Fruit fly (Drosophila melanogaster) whole organism, wandering third instar larva: ENCODE results near the gene p53.

Source experiments
- Abd-B ChIP-seq: fragments of >200 bp; optimal IDR thresholded peaks from 2 replicates; lab custom pipeline; 2017; ENCODE audit warnings: missing biosample characterization, missing genetic modification characterization
- CG32264 ChIP-seq: fragments of 200-800 bp; sonication (Bioruptor generic); optimal IDR thresholded peaks from 2 replicates; lab custom pipeline; 2016; ENCODE audit warnings: missing biosample characterization, missing genetic modification characterization
- CrebA ChIP-seq: fragments of 200-800 bp; sonication (Bioruptor generic); optimal IDR thresholded peaks from 2 replicates; lab custom pipeline; 2016; ENCODE audit warnings: missing biosample characterization, mild to moderate bottlenecking, missing genetic modification characterization, borderline replicate concordance
- Dfd ChIP-seq: fragments of >200 bp; optimal IDR thresholded peaks from 2 replicates; lab custom pipeline; 2017; ENCODE audit warnings: missing biosample characterization, missing genetic modification characterization
- Dif ChIP-seq: fragments of 200-275, 200-300 bp; sonication (Bioruptor generic); optimal IDR thresholded peaks from 2 replicates; lab custom pipeline; 2018; ENCODE audit warnings: missing biosample characterization, missing genetic modification characterization; ENCODE audit not compliant: partially characterized antibody
- Hnf4 ChIP-seq: fragments of 200-800 bp; sonication (Bioruptor generic); optimal IDR thresholded peaks from 2 replicates; lab custom pipeline; 2016; ENCODE audit warnings: missing biosample characterization, mild to moderate bottlenecking, missing genetic modification characterization
- Hr83 ChIP-seq: fragments of 200-300 bp; sonication (Bioruptor generic); optimal IDR thresholded peaks from 2 replicates; lab custom pipeline; 2016; ENCODE audit warnings: missing biosample characterization, mild to moderate bottlenecking, missing genetic modification characterization, moderate library complexity; ENCODE audit not compliant: poor library complexity, severe bottlenecking
- Jra ChIP-seq: sonication (Bioruptor generic); optimal IDR thresholded peaks from 2 replicates; lab custom pipeline; 2016; ENCODE audit warnings: missing biosample characterization, missing genetic modification characterization
- Mio ChIP-seq: sonication (Bioruptor generic); optimal IDR thresholded peaks from 2 replicates; lab custom pipeline; 2016; ENCODE audit warnings: missing biosample characterization, missing genetic modification characterization
- Myc ChIP-seq: fragments of >200 bp; optimal IDR thresholded peaks from 2 replicates; lab custom pipeline; 2017
- N ChIP-seq: fragments of >200 bp; optimal IDR thresholded peaks from 2 replicates; lab custom pipeline; 2018; ENCODE audit warnings: missing biosample characterization, missing external identifiers, missing genetic modification characterization
- Rel ChIP-seq, 2 experiments: fragments of 200-800 bp; sonication (Bioruptor generic) in 1 of 2; optimal IDR thresholded peaks; 2 replicates in 1 of 2; 3 replicates in 1 of 2; lab custom pipeline; 2016 to 2019; ENCODE audit warnings: mild to moderate bottlenecking in 2 of 2, missing biosample characterization in 2 of 2, missing genetic modification characterization in 2 of 2, moderate library complexity in 1 of 2
- Sp1 ChIP-seq: fragments of 200-800 bp; sonication (Bioruptor generic); optimal IDR thresholded peaks from 3 replicates; lab custom pipeline; 2019; ENCODE audit warnings: missing biosample characterization, mild to moderate bottlenecking, missing genetic modification characterization, moderate library complexity
- Vsx2 ChIP-seq: fragments of 200-300, 225-300 bp; sonication (Bioruptor generic); optimal IDR thresholded peaks from 2 replicates; lab custom pipeline; 2018; ENCODE audit warnings: missing biosample characterization, missing genetic modification characterization; ENCODE audit not compliant: partially characterized antibody
- br ChIP-seq: fragments of 200-800 bp; sonication (Bioruptor generic); optimal IDR thresholded peaks from 2 replicates; lab custom pipeline; 2016; ENCODE audit warnings: missing biosample characterization, missing genetic modification characterization
- brk ChIP-seq: fragments of 200-800 bp; sonication (Bioruptor generic); optimal IDR thresholded peaks from 2 replicates; lab custom pipeline; 2016; ENCODE audit warnings: missing biosample characterization, mild to moderate bottlenecking, missing genetic modification characterization
- dl ChIP-seq, 2 experiments: fragments of 175-275, 200-275 bp in 1 of 2; fragments of 200-275 bp in 1 of 2; sonication (Bioruptor generic); optimal IDR thresholded peaks; lab custom pipeline; 2018; ENCODE audit warnings: mild to moderate bottlenecking in 2 of 2, missing biosample characterization in 2 of 2, missing genetic modification characterization in 2 of 2, moderate library complexity in 2 of 2; ENCODE audit not compliant: partially characterized antibody in 2 of 2, insufficient read depth in 1 of 2
- dmrt93B ChIP-seq: fragments of 200-800 bp; sonication (Bioruptor generic); optimal IDR thresholded peaks from 2 replicates; lab custom pipeline; 2018; ENCODE audit warnings: missing biosample characterization, mild to moderate bottlenecking, missing genetic modification characterization
- ey ChIP-seq: fragments of 200-800 bp; sonication (Bioruptor generic); optimal IDR thresholded peaks from 2 replicates; lab custom pipeline; 2016; ENCODE audit warnings: missing biosample characterization, missing genetic modification characterization
- foxo ChIP-seq, 2 experiments: fragments of 200-800 bp; sonication (Bioruptor generic); optimal IDR thresholded peaks; 2 replicates in 1 of 2; 3 replicates in 1 of 2; lab custom pipeline; 2016 to 2017; ENCODE audit warnings: missing biosample characterization in 2 of 2, missing genetic modification characterization in 2 of 2
- fru ChIP-seq: fragments of 200-800 bp; sonication (Bioruptor generic); optimal IDR thresholded peaks from 3 replicates; lab custom pipeline; 2016; ENCODE audit warnings: missing biosample characterization, mild to moderate bottlenecking, missing genetic modification characterization
- jim ChIP-seq: fragments of 175-275, 200-325 bp; sonication (Bioruptor generic); optimal IDR thresholded peaks from 2 replicates; lab custom pipeline; 2016; ENCODE audit warnings: missing biosample characterization, mild to moderate bottlenecking, missing genetic modification characterization
- lola ChIP-seq: fragments of >200 bp; optimal IDR thresholded peaks from 2 replicates; lab custom pipeline; 2017; ENCODE audit warnings: missing biosample characterization, missing genetic modification characterization
- pan ChIP-seq: fragments of >200 bp; optimal IDR thresholded peaks from 2 replicates; lab custom pipeline; 2017
- psq ChIP-seq: fragments of 200-800 bp; sonication (Bioruptor generic); optimal IDR thresholded peaks from 3 replicates; lab custom pipeline; 2017; ENCODE audit warnings: missing biosample characterization, mild to moderate bottlenecking, missing genetic modification characterization, moderate library complexity
- rgr ChIP-seq: fragments of 200-800 bp; sonication (Bioruptor generic); optimal IDR thresholded peaks from 3 replicates; lab custom pipeline; 2016; ENCODE audit warnings: missing biosample characterization, mild to moderate bottlenecking, missing genetic modification characterization
- sv ChIP-seq: fragments of 200-800 bp; sonication (Bioruptor generic); optimal IDR thresholded peaks from 3 replicates; lab custom pipeline; 2016; ENCODE audit warnings: missing biosample characterization, missing genetic modification characterization
- woc ChIP-seq: sonication (Bioruptor generic); optimal IDR thresholded peaks from 2 replicates; lab custom pipeline; 2016; ENCODE audit warnings: missing biosample characterization, mild to moderate bottlenecking, missing genetic modification characterization

The p53 gene

DNA sequence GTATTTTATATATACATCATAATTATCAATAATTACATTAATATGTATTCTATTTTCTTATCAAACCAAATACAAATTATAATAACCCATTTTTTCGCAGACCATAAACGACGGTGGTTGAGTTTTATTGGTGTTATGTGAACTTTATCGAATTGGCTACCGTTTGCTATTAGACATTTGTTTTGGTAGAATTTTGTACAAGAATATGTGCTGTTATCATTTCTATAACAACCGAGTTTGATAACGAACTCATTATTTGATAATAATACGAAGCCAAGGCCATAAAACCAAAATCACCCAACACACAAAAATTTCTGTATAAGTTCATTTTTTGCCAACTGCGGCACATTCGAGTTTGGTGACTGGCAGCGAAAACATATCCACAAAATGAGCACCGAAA, 41.5 kb upstream of the p53 start, which contains the start of gene CG17109:
TSS of gene CG17109 (plus strand) at position 345 of the 400 bp plus-strand sequence.
- TF ChIP-seq Sp1 (GFP tag; lab: Kevin White, UChicago): no peak
- TF ChIP-seq Dfd (GFP tag; lab: Kevin White, UChicago): no peak
- no peak for TF ChIP-seq sv (GFP tag; lab: Kevin White, UChicago)
- TF ChIP-seq foxo (GFP tag; optimal IDR thresholded peaks at IDR 0.05; lab: Kevin White, UChicago): no peak
- TF ChIP-seq pan (lab: Kevin White, UChicago): no peak
- TF ChIP-seq Rel (GFP tag; optimal IDR thresholded peaks at IDR 0.05; lab: Kevin White, UChicago): no peak
- TF ChIP-seq Rel (tag; optimal IDR thresholded peaks at IDR 0.05; lab: Kevin White, UChicago): no peak
- no peak for TF ChIP-seq CrebA (GFP tag; lab: Kevin White, UChicago)
- TF ChIP-seq br (GFP tag; lab: Kevin White, UChicago): no peak

DNA sequence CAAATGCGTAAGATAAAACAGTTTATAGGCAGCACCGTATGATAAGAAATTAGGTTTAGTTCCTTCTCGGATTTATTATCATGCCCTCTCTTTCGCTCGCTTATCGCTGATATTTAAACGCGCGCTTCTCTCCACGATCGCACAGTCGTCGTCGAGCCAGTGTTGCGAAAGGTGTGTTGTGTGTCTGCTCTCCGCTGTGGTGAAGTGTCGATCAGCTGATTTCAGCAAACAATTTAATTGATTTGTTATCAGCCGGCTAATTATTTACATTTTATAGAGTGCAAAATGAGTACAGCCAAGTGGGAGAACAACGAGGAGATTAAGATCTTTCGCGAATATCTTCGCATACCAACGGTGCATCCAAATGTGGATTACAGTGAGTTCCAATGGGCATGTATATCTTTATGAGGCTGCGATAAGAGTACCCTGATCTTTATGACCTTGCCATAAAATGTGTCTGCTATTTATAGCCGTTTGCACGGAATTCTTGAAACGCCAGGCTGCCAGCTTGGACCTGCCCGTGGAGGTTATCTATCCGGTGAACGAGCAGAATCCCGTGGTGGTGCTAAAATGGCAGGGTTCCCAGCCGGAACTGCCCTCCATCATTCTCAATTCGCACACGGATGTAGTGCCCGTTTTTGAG, 37.8 kb upstream of the p53 start, which contains the start of the genes CG17110 and CG6726:
TSS of gene CG17110 (plus strand) at position 139 of the 643 bp plus-strand sequence.
TSS of gene CG6726 (plus strand) at position 139 of the 643 bp plus-strand sequence.
- TF ChIP-seq Hnf4 (GFP tag; lab: Kevin White, UChicago) (no peak), dmrt93B (GFP tag; lab: Kevin White, UChicago) (no peak), Hr83 (GFP tag; lab: Kevin White, UChicago) (peak; percentile 8), Myc (peak; percentile 26), rgr (peak; percentile 26), Vsx2 (GFP tag; lab: Kevin White, UChicago) (peak; percentile 84), foxo (GFP tag; optimal IDR thresholded peaks at IDR 0.05; lab: Kevin White, UChicago) (no peak), br (GFP tag; lab: Kevin White, UChicago) (no peak), Jra (GFP tag; lab: Kevin White, UChicago) (no peak)

DNA sequence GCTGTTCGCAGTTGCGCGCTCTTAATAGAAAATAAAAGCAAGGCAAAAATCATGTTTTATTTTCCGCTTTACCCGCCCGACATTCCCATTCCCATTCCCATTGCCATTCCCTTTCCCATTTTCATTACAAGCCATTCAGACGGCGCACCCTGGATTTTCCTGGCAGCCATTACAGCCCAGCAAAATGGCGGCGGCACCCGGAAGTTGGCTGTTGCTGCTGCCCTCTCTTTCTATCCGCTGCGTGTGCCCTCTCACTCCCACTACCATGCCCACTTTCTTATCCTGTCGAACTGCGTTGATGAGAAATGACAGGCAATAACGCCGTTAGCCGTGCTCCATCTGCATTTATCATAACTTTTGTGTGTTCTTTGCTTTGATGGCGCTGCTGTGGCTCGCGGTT, 34.4 kb upstream of the p53 start:
- TF ChIP-seq woc (GFP tag; lab: Kevin White, UChicago) (no peak), CG32264 (GFP tag; lab: Kevin White, UChicago) (no peak), Myc (no peak), Rel (GFP tag; optimal IDR thresholded peaks at IDR 0.05; lab: Kevin White, UChicago) (no peak), Rel (tag; optimal IDR thresholded peaks at IDR 0.05; lab: Kevin White, UChicago) (no peak), Dif (GFP tag; lab: Kevin White, UChicago) (no peak), CrebA (GFP tag; lab: Kevin White, UChicago) (no peak), Jra (GFP tag; lab: Kevin White, UChicago) (no peak), pan (lab: Kevin White, UChicago) (no peak), dl (GFP tag; optimal IDR thresholded peaks at IDR 0.05; lab: Kevin White, UChicago; ENCODE audit: insufficient read depth in 1 of 2, partially characterized antibody in 2 of 2) (no peak), lola (GFP tag; lab: Kevin White, UChicago) (no peak), brk (GFP tag; lab: Kevin White, UChicago) (no peak), foxo (GFP tag; optimal IDR thresholded peaks at IDR 0.05; lab: Kevin White, UChicago) (no peak), Mio (GFP tag; lab: Kevin White, UChicago) (no peak)

DNA sequence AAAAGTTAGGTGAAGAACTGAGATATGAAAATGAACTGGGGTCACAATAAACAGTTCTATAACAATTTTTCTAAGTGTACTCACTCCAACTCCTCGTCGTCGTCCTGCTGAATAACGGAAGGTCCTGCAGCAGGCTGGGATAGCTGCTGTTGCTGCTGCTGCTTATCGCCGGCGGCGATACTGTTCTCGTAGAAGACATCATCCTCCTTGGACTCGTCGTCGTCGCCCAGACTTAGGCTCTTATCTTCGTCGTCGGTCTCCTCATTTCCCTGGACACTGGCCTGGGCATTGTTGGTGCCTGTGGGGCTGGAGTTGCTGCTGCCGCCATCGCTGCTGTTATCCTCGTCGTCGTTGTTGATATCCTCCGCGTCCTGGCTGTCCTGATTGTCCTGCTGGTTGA, 27.4 kb upstream of the p53 start:
- TF ChIP-seq jim (GFP tag; lab: Kevin White, UChicago) (no peak), fru (GFP tag; lab: Kevin White, UChicago) (no peak), Rel (GFP tag; optimal IDR thresholded peaks at IDR 0.05; lab: Kevin White, UChicago) (no peak), Rel (tag; optimal IDR thresholded peaks at IDR 0.05; lab: Kevin White, UChicago) (no peak), Hnf4 (GFP tag; lab: Kevin White, UChicago) (no peak), Myc (no peak), N (GFP tag; lab: Kevin White, UChicago) (no peak), rgr (no peak), dmrt93B (GFP tag; lab: Kevin White, UChicago) (no peak), Vsx2 (GFP tag; lab: Kevin White, UChicago) (no peak), ey (no peak), Hr83 (GFP tag; lab: Kevin White, UChicago) (no peak), psq (GFP tag; lab: Kevin White, UChicago) (no peak), Dfd (GFP tag; lab: Kevin White, UChicago) (no peak), CG32264 (GFP tag; lab: Kevin White, UChicago) (no peak), woc (GFP tag; lab: Kevin White, UChicago) (no peak), Abd-B (GFP tag; lab: Kevin White, UChicago) (no peak), sv (GFP tag; lab: Kevin White, UChicago) (no peak)
